Worm (Caenorhabditis elegans) whole organism, L3 larva: Measurements from ENCODE around the gene F57C12.6.

Experiments
- R02D3.7 ChIP-seq: fragments of 150-350 bp; optimal IDR thresholded peaks from 2 replicates; lab custom pipeline; 2014; ENCODE audit warnings: missing biosample characterization, missing genetic modification characterization
- ZK546.5 ChIP-seq: sonication (generic microtip); optimal IDR thresholded peaks from 2 replicates; lab custom pipeline; 2017; ENCODE audit warnings: missing biosample characterization, missing genetic modification characterization
- aly-2 ChIP-seq: fragments of 150-350 bp; optimal IDR thresholded peaks from 2 replicates; lab custom pipeline; 2014; ENCODE audit warnings: missing biosample characterization, missing genetic modification characterization
- ama-1 ChIP-seq: fragments of 150-350 bp; optimal IDR thresholded peaks from 2 replicates; lab custom pipeline; 2018
- ceh-16 ChIP-seq: sonication (generic microtip); optimal IDR thresholded peaks from 2 replicates; lab custom pipeline; 2017; ENCODE audit warnings: missing biosample characterization, missing genetic modification characterization
- ceh-28 ChIP-seq: fragments of 150-350 bp; optimal IDR thresholded peaks from 2 replicates; lab custom pipeline; 2014; ENCODE audit warnings: missing biosample characterization, missing genetic modification reagents, missing genetic modification characterization
- ceh-82 ChIP-seq: fragments of 150-350 bp; optimal IDR thresholded peaks from 2 replicates; lab custom pipeline; 2014; ENCODE audit warnings: missing biosample characterization, missing genetic modification characterization
- ceh-9 ChIP-seq: sonication (generic microtip); optimal IDR thresholded peaks from 2 replicates; lab custom pipeline; 2018; ENCODE audit warnings: missing biosample characterization, missing genetic modification characterization
- daf-12 ChIP-seq: fragments of 150-350 bp; optimal IDR thresholded peaks from 2 replicates; lab custom pipeline; 2014; ENCODE audit warnings: missing biosample characterization, missing genetic modification reagents, missing genetic modification characterization
- egl-27 ChIP-seq: sonication (generic microtip); optimal IDR thresholded peaks from 4 replicates; lab custom pipeline; 2017; ENCODE audit warnings: missing biosample characterization, missing genetic modification reagents, missing genetic modification characterization
- egl-5 ChIP-seq: fragments of 150-350 bp; optimal IDR thresholded peaks from 2 replicates; lab custom pipeline; 2017; ENCODE audit warnings: missing biosample characterization, missing genetic modification reagents, missing genetic modification characterization, inconsistent platforms
- elt-1 ChIP-seq: fragments of 150-350 bp; optimal IDR thresholded peaks from 2 replicates; lab custom pipeline; 2014; ENCODE audit warnings: missing biosample characterization, missing genetic modification characterization
- elt-2 ChIP-seq: sonication (generic microtip); optimal IDR thresholded peaks from 2 replicates; lab custom pipeline; 2016; ENCODE audit warnings: missing genetic modification reagents, mild to moderate bottlenecking, missing genetic modification characterization, missing compliant biosample characterization
- elt-3 ChIP-seq, 3 experiments: fragments of 150-350 bp in 1 of 3; sonication (generic microtip) in 2 of 3; optimal IDR thresholded peaks; 2 replicates in 2 of 3; 4 replicates in 1 of 3; lab custom pipeline; 2014 to 2017; ENCODE audit warnings: missing biosample characterization in 3 of 3, missing genetic modification characterization in 3 of 3
- eor-1 ChIP-seq, 2 experiments: fragments of 150-350 bp; optimal IDR thresholded peaks; 2 replicates each; lab custom pipeline; 2014 to 2018; ENCODE audit warnings: missing biosample characterization in 2 of 2, missing genetic modification characterization in 2 of 2
- fkh-10 ChIP-seq: sonication (generic microtip); optimal IDR thresholded peaks from 2 replicates; lab custom pipeline; 2017; ENCODE audit warnings: missing biosample characterization, missing genetic modification reagents, missing genetic modification characterization
- fkh-2 ChIP-seq: fragments of 150-350 bp; optimal IDR thresholded peaks from 2 replicates; lab custom pipeline; 2014; ENCODE audit warnings: missing biosample characterization, missing genetic modification reagents, missing genetic modification characterization
- fos-1 ChIP-seq: fragments of 150-350 bp; optimal IDR thresholded peaks from 2 replicates; lab custom pipeline; 2014; ENCODE audit warnings: missing biosample characterization, missing genetic modification characterization
- hmg-11 ChIP-seq: sonication (generic microtip); optimal IDR thresholded peaks from 2 replicates; lab custom pipeline; 2016; ENCODE audit warnings: missing genetic modification characterization, missing compliant biosample characterization
- jun-1 ChIP-seq: fragments of 150-350 bp; optimal IDR thresholded peaks from 2 replicates; lab custom pipeline; 2014; ENCODE audit warnings: missing biosample characterization, missing genetic modification reagents, missing genetic modification characterization
- lin-15B ChIP-seq: fragments of 150-350 bp; optimal IDR thresholded peaks from 2 replicates; lab custom pipeline; 2014; ENCODE audit warnings: missing biosample characterization, missing genetic modification characterization
- lin-39 ChIP-seq: fragments of 150-350 bp; optimal IDR thresholded peaks from 2 replicates; lab custom pipeline; 2018; ENCODE audit warnings: missing biosample characterization, missing genetic modification reagents, missing genetic modification characterization
- lsy-12 ChIP-seq: sonication (generic microtip); optimal IDR thresholded peaks from 2 replicates; lab custom pipeline; 2016; ENCODE audit warnings: mild to moderate bottlenecking, missing genetic modification characterization, missing compliant biosample characterization
- mdl-1 ChIP-seq: fragments of 150-350 bp; optimal IDR thresholded peaks from 2 replicates; lab custom pipeline; 2014; ENCODE audit warnings: missing biosample characterization, missing genetic modification characterization
- mml-1 ChIP-seq: fragments of 150-350 bp; sonication (generic microtip); optimal IDR thresholded peaks from 3 replicates; lab custom pipeline; 2014; ENCODE audit warnings: missing biosample characterization, missing genetic modification characterization
- nfya-1 ChIP-seq: sonication (generic microtip); optimal IDR thresholded peaks from 2 replicates; lab custom pipeline; 2017; ENCODE audit warnings: missing genetic modification characterization, mild to moderate bottlenecking, missing compliant biosample characterization, antibody characterized with exemption, moderate library complexity; ENCODE audit not compliant: insufficient read depth
- nhr-11 ChIP-seq: fragments of 150-350 bp; optimal IDR thresholded peaks from 2 replicates; lab custom pipeline; 2014; ENCODE audit warnings: missing biosample characterization, missing genetic modification characterization
- nhr-12 ChIP-seq: fragments of 150-350 bp; optimal IDR thresholded peaks from 2 replicates; lab custom pipeline; 2014; ENCODE audit warnings: missing biosample characterization, missing genetic modification characterization
- nhr-23 ChIP-seq: fragments of 150-350 bp; optimal IDR thresholded peaks from 2 replicates; lab custom pipeline; 2014; ENCODE audit warnings: missing biosample characterization, missing genetic modification reagents, missing genetic modification characterization
- nhr-237 ChIP-seq: fragments of 150-350 bp; optimal IDR thresholded peaks from 2 replicates; lab custom pipeline; 2014; ENCODE audit warnings: missing biosample characterization, missing genetic modification characterization
- nhr-25 ChIP-seq: sonication (generic microtip); optimal IDR thresholded peaks from 2 replicates; lab custom pipeline; 2017; ENCODE audit warnings: missing biosample characterization, missing genetic modification characterization
- nhr-28 ChIP-seq: fragments of 150-350 bp; optimal IDR thresholded peaks from 2 replicates; lab custom pipeline; 2014; ENCODE audit warnings: missing biosample characterization, missing genetic modification characterization
- nhr-43 ChIP-seq: sonication (generic microtip); optimal IDR thresholded peaks from 2 replicates; lab custom pipeline; 2016; ENCODE audit warnings: mild to moderate bottlenecking, missing genetic modification characterization, missing compliant biosample characterization; ENCODE audit not compliant: poor library complexity, severe bottlenecking
- nhr-67 ChIP-seq: fragments of 150-350 bp; optimal IDR thresholded peaks from 2 replicates; lab custom pipeline; 2014; ENCODE audit warnings: missing biosample characterization, missing genetic modification characterization
- nhr-76 ChIP-seq: fragments of 150-350 bp; sonication (generic microtip); optimal IDR thresholded peaks from 5 replicates; lab custom pipeline; 2014; ENCODE audit warnings: missing biosample characterization, missing genetic modification characterization
- nhr-77 ChIP-seq: fragments of 150-350 bp; optimal IDR thresholded peaks from 2 replicates; lab custom pipeline; 2014; ENCODE audit warnings: missing biosample characterization, missing genetic modification characterization
- pha-4 ChIP-seq: fragments of 150-350 bp; optimal IDR thresholded peaks from 2 replicates; lab custom pipeline; 2014; ENCODE audit warnings: missing biosample characterization, missing genetic modification reagents, missing genetic modification characterization
- pqm-1 ChIP-seq: fragments of 150-350 bp; optimal IDR thresholded peaks from 2 replicates; lab custom pipeline; 2017; ENCODE audit warnings: missing biosample characterization, missing genetic modification characterization, inconsistent platforms
- sea-2 ChIP-seq: fragments of 150-350 bp; sonication (generic microtip); optimal IDR thresholded peaks from 4 replicates; lab custom pipeline; 2014; ENCODE audit warnings: missing biosample characterization, missing genetic modification reagents, missing genetic modification characterization
- skn-1 ChIP-seq: fragments of 150-350 bp; optimal IDR thresholded peaks from 2 replicates; lab custom pipeline; 2014; ENCODE audit warnings: missing biosample characterization, missing genetic modification characterization
- snpc-4 ChIP-seq: fragments of 150-350 bp; optimal IDR thresholded peaks from 2 replicates; lab custom pipeline; 2014; ENCODE audit warnings: missing biosample characterization, missing genetic modification characterization
- tbx-2 ChIP-seq: sonication (generic microtip); optimal IDR thresholded peaks from 2 replicates; lab custom pipeline; 2016; ENCODE audit warnings: mild to moderate bottlenecking, missing genetic modification characterization, missing compliant biosample characterization
- unc-39 ChIP-seq: sonication (generic microtip); optimal IDR thresholded peaks from 4 replicates; lab custom pipeline; 2017; ENCODE audit warnings: missing biosample characterization, missing genetic modification characterization
- unc-62 ChIP-seq: fragments of 150-350 bp; sonication (generic microtip); optimal IDR thresholded peaks from 4 replicates; lab custom pipeline; 2014; ENCODE audit warnings: missing biosample characterization, missing genetic modification reagents, missing genetic modification characterization
- zag-1 ChIP-seq: fragments of 150-350 bp; optimal IDR thresholded peaks from 2 replicates; lab custom pipeline; 2014; ENCODE audit warnings: missing biosample characterization, missing genetic modification characterization
- ztf-11 ChIP-seq: fragments of 150-350 bp; optimal IDR thresholded peaks from 2 replicates; lab custom pipeline; 2014; ENCODE audit warnings: missing biosample characterization, missing genetic modification characterization
- ztf-4 ChIP-seq: fragments of 150-350 bp; optimal IDR thresholded peaks from 2 replicates; lab custom pipeline; 2014; ENCODE audit warnings: missing biosample characterization, missing genetic modification characterization

Gene F57C12.6

ce11 chrX:535728-536127, 18.0 kb downstream of the F57C12.6 start, which contains the start of gene F28C10.3:
Gene F28C10.3 (minus strand): TSS chrX:535828.
- TF ChIP-seq ceh-28 (tag; lab: Kevin White, UChicago) (peak; percentile 77), ztf-11 (tag; lab: Kevin White, UChicago) (no peak), nhr-28 (tag; lab: Kevin White, UChicago) (no peak), aly-2 (tag; lab: Kevin White, UChicago) (no peak), skn-1 (peak; percentile 79), sea-2 (no peak), ZK546.5 (no peak), egl-5 (peak; percentile 20), egl-27 (no peak), nhr-23 (tag; lab: Kevin White, UChicago) (peak; percentile 90), fkh-2 (tag; lab: Kevin White, UChicago) (peak; percentile 81), elt-1 (peak; percentile 57), nfya-1 (tag; lab: Kevin White, UChicago) (peak; percentile 93), ceh-82 (tag; lab: Kevin White, UChicago) (peak; percentile 74), pha-4 (tag; lab: Kevin White, UChicago) (no peak), zag-1 (tag; lab: Kevin White, UChicago) (peak; percentile 64), nhr-25 (tag; lab: Kevin White, UChicago) (peak; percentile 98), fkh-10 (GFP tag; lab: Kevin White, UChicago) (no peak), mdl-1 (tag; lab: Kevin White, UChicago) (peak; percentile 79), lsy-12 (tag; lab: Kevin White, UChicago) (peak; percentile 3), pqm-1 (tag; lab: Kevin White, UChicago) (peak; percentile 11), nhr-43 (peak; percentile 93), daf-12 (peak; percentile 87), R02D3.7 (tag; lab: Kevin White, UChicago) (peak; percentile 75), eor-1 (tag; optimal IDR thresholded peaks at IDR 0.05; lab: Kevin White, UChicago) (no peak), nhr-12 (tag; lab: Kevin White, UChicago) (no peak), tbx-2 (tag; lab: Kevin White, UChicago) (peak; percentile 83), ama-1 (lab: Kevin White, UChicago) (no peak), fos-1 (no peak), lin-15B (tag; lab: Kevin White, UChicago) (peak; percentile 47), nhr-237 (tag; lab: Kevin White, UChicago) (no peak), nhr-77 (tag; lab: Kevin White, UChicago) (peak; percentile 42), snpc-4 (peak; percentile 23), elt-2 (no peak), mml-1 (no peak), hmg-11 (tag; lab: Kevin White, UChicago) (peak; percentile 91), ztf-4 (tag; lab: Kevin White, UChicago) (no peak), nhr-11 (peak; percentile 50), ceh-16 (tag; lab: Kevin White, UChicago) (no peak), lin-39 (tag; lab: Kevin White, UChicago) (peak; percentile 88), unc-62 (peak; percentile 88), ceh-9 (no peak), nhr-76 (tag; lab: Kevin White, UChicago) (peak; percentile 52), nhr-67 (tag; lab: Kevin White, UChicago) (no peak), jun-1 (tag; lab: Kevin White, UChicago) (peak; percentile 55), unc-39 (tag; lab: Kevin White, UChicago) (no peak), elt-3 (tag; optimal IDR thresholded peaks at IDR 0.05; lab: Kevin White, UChicago) (no peak)

- TF ChIP-seq eor-1 (tag; optimal IDR thresholded peaks at IDR 0.05; lab: Kevin White, UChicago): no peak
- TF ChIP-seq sea-2: no peak
- TF ChIP-seq nhr-237 (tag; lab: Kevin White, UChicago): no peak
- TF ChIP-seq elt-3 (tag; optimal IDR thresholded peaks at IDR 0.05; lab: Kevin White, UChicago): no peak
- no peak for TF ChIP-seq egl-5
- TF ChIP-seq nhr-76 (tag; lab: Kevin White, UChicago): no peak
- no peak for TF ChIP-seq unc-62
- TF ChIP-seq zag-1 (tag; lab: Kevin White, UChicago): no peak
- TF ChIP-seq nhr-28 (tag; lab: Kevin White, UChicago): no peak
- no peak for TF ChIP-seq egl-27
- TF ChIP-seq ceh-16 (tag; lab: Kevin White, UChicago): no peak
- no peak for TF ChIP-seq ama-1 (lab: Kevin White, UChicago)
- TF ChIP-seq pha-4 (tag; lab: Kevin White, UChicago): no peak
These were observed 22.9 kb downstream of the F57C12.6 start, which contains the start of gene B0310.6 for ce11 chrX:530909-531308. Gene B0310.6 (minus strand): TSS chrX:531009.
